Fruit fly (Drosophila melanogaster): ENCODE measurements around the gene Mis12.

dm6 chr3L:6978757-6979386, 10.0 kb upstream of the Mis12 start:
- TF ChIP-seq br (GFP tag; optimal IDR thresholded peaks at IDR 0.05): no peak
- no peak for TF ChIP-seq dl (GFP tag; optimal IDR thresholded peaks at IDR 0.05; ENCODE audit: insufficient read depth in 1 of 2, partially characterized antibody in 2 of 2)
- no peak for TF ChIP-seq Myc (optimal IDR thresholded peaks at IDR 0.05)
- TF ChIP-seq fru (GFP tag; optimal IDR thresholded peaks at IDR 0.05): no peak
- TF ChIP-seq Abd-B (GFP tag; optimal IDR thresholded peaks at IDR 0.05): no peak
- TF ChIP-seq jim (GFP tag; optimal IDR thresholded peaks at IDR 0.05): no peak
- TF ChIP-seq psq (GFP tag; optimal IDR thresholded peaks at IDR 0.05): no peak
- TF ChIP-seq Hr78 (GFP tag; optimal IDR thresholded peaks at IDR 0.05): no peak
- TF ChIP-seq ey (GFP tag; optimal IDR thresholded peaks at IDR 0.05): no peak
- no peak for TF ChIP-seq lola (GFP tag; optimal IDR thresholded peaks at IDR 0.05)
- TF ChIP-seq h (GFP tag; optimal IDR thresholded peaks at IDR 0.05): no peak
- TF ChIP-seq pan (optimal IDR thresholded peaks at IDR 0.05): no peak
- no peak for TF ChIP-seq usp (GFP tag; optimal IDR thresholded peaks at IDR 0.05)

Measured in whole organism, wandering third instar larva.